Worm (Caenorhabditis elegans) whole organism, L3 larva: ENCODE measurements around the gene str-84.

Source experiments
- R02D3.7 ChIP-seq: fragments of 150-350 bp; optimal IDR thresholded peaks from 2 replicates; lab custom pipeline; 2014; ENCODE audit warnings: missing biosample characterization, missing genetic modification characterization
- aly-2 ChIP-seq: fragments of 150-350 bp; optimal IDR thresholded peaks from 2 replicates; lab custom pipeline; 2014; ENCODE audit warnings: missing biosample characterization, missing genetic modification characterization
- ama-1 ChIP-seq: fragments of 150-350 bp; optimal IDR thresholded peaks from 2 replicates; lab custom pipeline; 2018
- ceh-28 ChIP-seq: fragments of 150-350 bp; optimal IDR thresholded peaks from 2 replicates; lab custom pipeline; 2014; ENCODE audit warnings: missing biosample characterization, missing genetic modification reagents, missing genetic modification characterization
- ceh-9 ChIP-seq: sonication (generic microtip); optimal IDR thresholded peaks from 2 replicates; lab custom pipeline; 2018; ENCODE audit warnings: missing biosample characterization, missing genetic modification characterization
- daf-12 ChIP-seq: fragments of 150-350 bp; optimal IDR thresholded peaks from 2 replicates; lab custom pipeline; 2014; ENCODE audit warnings: missing biosample characterization, missing genetic modification reagents, missing genetic modification characterization
- egl-27 ChIP-seq: sonication (generic microtip); optimal IDR thresholded peaks from 4 replicates; lab custom pipeline; 2017; ENCODE audit warnings: missing biosample characterization, missing genetic modification reagents, missing genetic modification characterization
- elt-1 ChIP-seq: fragments of 150-350 bp; optimal IDR thresholded peaks from 2 replicates; lab custom pipeline; 2014; ENCODE audit warnings: missing biosample characterization, missing genetic modification characterization
- elt-2 ChIP-seq: sonication (generic microtip); optimal IDR thresholded peaks from 2 replicates; lab custom pipeline; 2016; ENCODE audit warnings: missing genetic modification reagents, mild to moderate bottlenecking, missing genetic modification characterization, missing compliant biosample characterization
- elt-3 ChIP-seq, 3 experiments: fragments of 150-350 bp in 1 of 3; sonication (generic microtip) in 2 of 3; optimal IDR thresholded peaks; 2 replicates in 2 of 3; 4 replicates in 1 of 3; lab custom pipeline; 2014 to 2017; ENCODE audit warnings: missing biosample characterization in 3 of 3, missing genetic modification characterization in 3 of 3
- eor-1 ChIP-seq, 2 experiments: fragments of 150-350 bp; optimal IDR thresholded peaks; 2 replicates each; lab custom pipeline; 2014 to 2018; ENCODE audit warnings: missing biosample characterization in 2 of 2, missing genetic modification characterization in 2 of 2
- fkh-10 ChIP-seq: sonication (generic microtip); optimal IDR thresholded peaks from 2 replicates; lab custom pipeline; 2017; ENCODE audit warnings: missing biosample characterization, missing genetic modification reagents, missing genetic modification characterization
- hmg-11 ChIP-seq: sonication (generic microtip); optimal IDR thresholded peaks from 2 replicates; lab custom pipeline; 2016; ENCODE audit warnings: missing genetic modification characterization, missing compliant biosample characterization
- jun-1 ChIP-seq: fragments of 150-350 bp; optimal IDR thresholded peaks from 2 replicates; lab custom pipeline; 2014; ENCODE audit warnings: missing biosample characterization, missing genetic modification reagents, missing genetic modification characterization
- lin-15B ChIP-seq: fragments of 150-350 bp; optimal IDR thresholded peaks from 2 replicates; lab custom pipeline; 2014; ENCODE audit warnings: missing biosample characterization, missing genetic modification characterization
- lin-39 ChIP-seq: fragments of 150-350 bp; optimal IDR thresholded peaks from 2 replicates; lab custom pipeline; 2018; ENCODE audit warnings: missing biosample characterization, missing genetic modification reagents, missing genetic modification characterization
- lsy-12 ChIP-seq: sonication (generic microtip); optimal IDR thresholded peaks from 2 replicates; lab custom pipeline; 2016; ENCODE audit warnings: mild to moderate bottlenecking, missing genetic modification characterization, missing compliant biosample characterization
- mdl-1 ChIP-seq: fragments of 150-350 bp; optimal IDR thresholded peaks from 2 replicates; lab custom pipeline; 2014; ENCODE audit warnings: missing biosample characterization, missing genetic modification characterization
- nfya-1 ChIP-seq: sonication (generic microtip); optimal IDR thresholded peaks from 2 replicates; lab custom pipeline; 2017; ENCODE audit warnings: missing genetic modification characterization, mild to moderate bottlenecking, missing compliant biosample characterization, antibody characterized with exemption, moderate library complexity; ENCODE audit not compliant: insufficient read depth
- nhr-11 ChIP-seq: fragments of 150-350 bp; optimal IDR thresholded peaks from 2 replicates; lab custom pipeline; 2014; ENCODE audit warnings: missing biosample characterization, missing genetic modification characterization
- nhr-23 ChIP-seq: fragments of 150-350 bp; optimal IDR thresholded peaks from 2 replicates; lab custom pipeline; 2014; ENCODE audit warnings: missing biosample characterization, missing genetic modification reagents, missing genetic modification characterization
- nhr-25 ChIP-seq: sonication (generic microtip); optimal IDR thresholded peaks from 2 replicates; lab custom pipeline; 2017; ENCODE audit warnings: missing biosample characterization, missing genetic modification characterization
- nhr-43 ChIP-seq: sonication (generic microtip); optimal IDR thresholded peaks from 2 replicates; lab custom pipeline; 2016; ENCODE audit warnings: mild to moderate bottlenecking, missing genetic modification characterization, missing compliant biosample characterization; ENCODE audit not compliant: poor library complexity, severe bottlenecking
- nhr-67 ChIP-seq: fragments of 150-350 bp; optimal IDR thresholded peaks from 2 replicates; lab custom pipeline; 2014; ENCODE audit warnings: missing biosample characterization, missing genetic modification characterization
- nhr-77 ChIP-seq: fragments of 150-350 bp; optimal IDR thresholded peaks from 2 replicates; lab custom pipeline; 2014; ENCODE audit warnings: missing biosample characterization, missing genetic modification characterization
- pha-4 ChIP-seq: fragments of 150-350 bp; optimal IDR thresholded peaks from 2 replicates; lab custom pipeline; 2014; ENCODE audit warnings: missing biosample characterization, missing genetic modification reagents, missing genetic modification characterization
- pqm-1 ChIP-seq: fragments of 150-350 bp; optimal IDR thresholded peaks from 2 replicates; lab custom pipeline; 2017; ENCODE audit warnings: missing biosample characterization, missing genetic modification characterization, inconsistent platforms
- sea-2 ChIP-seq: fragments of 150-350 bp; sonication (generic microtip); optimal IDR thresholded peaks from 4 replicates; lab custom pipeline; 2014; ENCODE audit warnings: missing biosample characterization, missing genetic modification reagents, missing genetic modification characterization
- skn-1 ChIP-seq: fragments of 150-350 bp; optimal IDR thresholded peaks from 2 replicates; lab custom pipeline; 2014; ENCODE audit warnings: missing biosample characterization, missing genetic modification characterization
- snpc-4 ChIP-seq: fragments of 150-350 bp; optimal IDR thresholded peaks from 2 replicates; lab custom pipeline; 2014; ENCODE audit warnings: missing biosample characterization, missing genetic modification characterization
- tbx-2 ChIP-seq: sonication (generic microtip); optimal IDR thresholded peaks from 2 replicates; lab custom pipeline; 2016; ENCODE audit warnings: mild to moderate bottlenecking, missing genetic modification characterization, missing compliant biosample characterization
- unc-39 ChIP-seq: sonication (generic microtip); optimal IDR thresholded peaks from 4 replicates; lab custom pipeline; 2017; ENCODE audit warnings: missing biosample characterization, missing genetic modification characterization
- unc-62 ChIP-seq: fragments of 150-350 bp; sonication (generic microtip); optimal IDR thresholded peaks from 4 replicates; lab custom pipeline; 2014; ENCODE audit warnings: missing biosample characterization, missing genetic modification reagents, missing genetic modification characterization
- zag-1 ChIP-seq: fragments of 150-350 bp; optimal IDR thresholded peaks from 2 replicates; lab custom pipeline; 2014; ENCODE audit warnings: missing biosample characterization, missing genetic modification characterization
- ztf-11 ChIP-seq: fragments of 150-350 bp; optimal IDR thresholded peaks from 2 replicates; lab custom pipeline; 2014; ENCODE audit warnings: missing biosample characterization, missing genetic modification characterization
- ztf-4 ChIP-seq: fragments of 150-350 bp; optimal IDR thresholded peaks from 2 replicates; lab custom pipeline; 2014; ENCODE audit warnings: missing biosample characterization, missing genetic modification characterization

The str-84 gene

DNA sequence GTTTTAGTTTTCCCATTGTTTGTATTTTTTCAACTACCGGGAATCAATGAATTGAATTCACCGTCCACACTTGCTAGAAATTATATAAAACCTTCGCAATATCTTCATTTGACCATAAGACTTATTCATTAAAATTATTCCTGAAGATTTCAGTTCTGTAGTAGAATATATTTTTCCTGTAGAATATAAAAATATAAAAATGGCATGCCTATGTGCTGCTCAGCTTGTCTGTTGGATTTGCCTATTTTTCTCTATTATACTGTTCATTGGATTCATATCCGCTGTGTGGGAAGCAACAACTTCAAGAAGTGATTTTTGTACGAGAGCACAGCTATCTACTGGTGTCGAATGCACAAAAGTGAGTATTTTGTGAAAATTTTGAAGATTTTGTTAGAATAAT lies 10.9 kb upstream of the str-84 start, which contains the start of gene F59E11.6:
TSS of gene F59E11.6 (plus strand) at position 111 of the 400 bp plus-strand sequence.
- no peak for TF ChIP-seq hmg-11 (tag; lab: Kevin White, UChicago)
- TF ChIP-seq egl-27 (tag; lab: Kevin White, UChicago), result no peak
- no peak for TF ChIP-seq elt-2 (tag; lab: Kevin White, UChicago)
- no peak for TF ChIP-seq nhr-43 (tag; lab: Kevin White, UChicago)
- no peak for TF ChIP-seq aly-2 (tag; lab: Kevin White, UChicago)
- TF ChIP-seq skn-1 (tag; lab: Kevin White, UChicago), result no peak
- no peak for TF ChIP-seq snpc-4 (tag; lab: Kevin White, UChicago)

ce11 chrV:8990194-8990649 lies 9.5 kb upstream of the str-84 start, which contains the start of gene F59E11.7:
F59E11.7 (plus strand) TSS chrV:8990244.
- TF ChIP-seq zag-1 (no peak), ztf-11 (tag; lab: Kevin White, UChicago) (no peak), nhr-25 (tag; lab: Kevin White, UChicago) (peak; percentile 40)
- TF ChIP-seq, all 47 proteins: peak for 1

DNA sequence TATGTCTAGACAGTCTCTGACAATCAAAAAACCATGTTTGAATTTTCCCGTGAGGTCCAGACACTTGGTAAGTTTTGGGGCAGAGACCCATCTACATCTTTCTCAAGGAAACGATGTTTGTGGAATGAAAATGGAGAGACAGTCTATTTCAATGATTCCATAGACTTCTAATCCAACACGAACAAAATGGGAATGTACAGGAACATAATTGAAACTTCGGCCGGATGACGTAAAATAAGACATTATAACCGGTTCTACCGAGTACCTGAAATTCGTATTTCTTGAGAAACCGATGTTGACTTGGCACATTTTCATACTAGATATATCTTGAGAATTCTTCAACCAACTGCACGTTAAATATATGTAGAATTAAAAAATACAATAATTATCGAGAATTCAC lies 7.4 kb upstream of the str-84 start, which contains the start of gene str-87:
TSS of gene str-87 (minus strand) at position 101 of the 400 bp plus-strand sequence.
- TF ChIP-seq nhr-77, result no peak
- TF ChIP-seq ceh-28 (tag; lab: Kevin White, UChicago), result no peak
- no peak for TF ChIP-seq elt-1 (tag; lab: Kevin White, UChicago)
- no peak for TF ChIP-seq jun-1 (tag; lab: Kevin White, UChicago)
- TF ChIP-seq nfya-1, result no peak
- TF ChIP-seq ztf-4 (tag; lab: Kevin White, UChicago), result no peak
- TF ChIP-seq egl-27 (tag; lab: Kevin White, UChicago), result no peak
- TF ChIP-seq unc-62 (GFP tag; lab: Kevin White, UChicago), result no peak
- no peak for TF ChIP-seq nhr-23 (tag; lab: Kevin White, UChicago)
- no peak for TF ChIP-seq ztf-11 (tag; lab: Kevin White, UChicago)
- no peak for TF ChIP-seq ceh-9
- no peak for TF ChIP-seq aly-2 (tag; lab: Kevin White, UChicago)
- no peak for TF ChIP-seq daf-12 (tag; lab: Kevin White, UChicago)
- TF ChIP-seq nhr-43 (tag; lab: Kevin White, UChicago), result no peak
- TF ChIP-seq R02D3.7, result no peak
- TF ChIP-seq unc-39, result no peak
- TF ChIP-seq eor-1 (tag; optimal IDR thresholded peaks at IDR 0.05; lab: Kevin White, UChicago), result no peak

DNA sequence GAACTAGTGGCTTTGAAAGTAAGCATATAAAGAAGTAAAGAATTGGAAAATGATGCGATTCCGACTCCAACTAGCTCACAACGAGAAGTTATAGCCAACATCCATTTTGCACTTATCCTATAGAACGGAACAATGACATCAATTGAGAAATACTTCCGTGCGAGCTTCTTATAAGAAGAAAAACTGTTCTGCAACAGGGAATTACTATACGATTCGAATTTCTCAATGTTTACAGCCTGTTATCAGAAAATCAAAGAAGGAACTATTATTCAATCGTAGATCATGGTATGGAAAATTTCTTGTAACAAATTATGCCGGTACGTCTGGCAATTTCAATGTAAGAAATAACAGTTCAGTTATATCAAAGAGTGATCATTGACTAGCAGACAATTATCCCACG lies 5.0 kb upstream of the str-84 start, which contains the start of gene str-85:
TSS of gene str-85 (minus strand) at position 101 of the 400 bp plus-strand sequence.
- no peak for TF ChIP-seq lin-39
- no peak for TF ChIP-seq nhr-67 (tag; lab: Kevin White, UChicago)
- no peak for TF ChIP-seq lsy-12 (tag; lab: Kevin White, UChicago)
- no peak for TF ChIP-seq ceh-28 (tag; lab: Kevin White, UChicago)
- no peak for TF ChIP-seq nhr-43 (tag; lab: Kevin White, UChicago)
- no peak for TF ChIP-seq unc-62 (GFP tag; lab: Kevin White, UChicago)
- TF ChIP-seq ztf-11 (tag; lab: Kevin White, UChicago), result no peak
- TF ChIP-seq nhr-11, result no peak
- no peak for TF ChIP-seq unc-39
- TF ChIP-seq snpc-4 (tag; lab: Kevin White, UChicago), result no peak
- no peak for TF ChIP-seq ztf-4 (tag; lab: Kevin White, UChicago)
- no peak for TF ChIP-seq pqm-1
- no peak for TF ChIP-seq mdl-1 (tag; lab: Kevin White, UChicago)
- no peak for TF ChIP-seq fkh-10
- TF ChIP-seq aly-2 (tag; lab: Kevin White, UChicago), result no peak
- TF ChIP-seq elt-3 (tag; optimal IDR thresholded peaks at IDR 0.05; lab: Kevin White, UChicago), result no peak
- no peak for TF ChIP-seq ama-1 (lab: Kevin White, UChicago)
- TF ChIP-seq, all 47 proteins: peak for 0

- TF ChIP-seq eor-1 (tag; optimal IDR thresholded peaks at IDR 0.05; lab: Kevin White, UChicago) (no peak), lin-15B (tag; lab: Kevin White, UChicago) (no peak), ceh-9 (no peak), nhr-67 (tag; lab: Kevin White, UChicago) (no peak), nhr-23 (tag; lab: Kevin White, UChicago) (no peak), sea-2 (no peak), elt-1 (tag; lab: Kevin White, UChicago) (no peak), ceh-28 (tag; lab: Kevin White, UChicago) (no peak), pha-4 (tag; lab: Kevin White, UChicago) (no peak), pqm-1 (no peak), aly-2 (tag; lab: Kevin White, UChicago) (no peak), nhr-11 (no peak), lin-39 (no peak), elt-3 (tag; optimal IDR thresholded peaks at IDR 0.05; lab: Kevin White, UChicago) (no peak), R02D3.7 (no peak), tbx-2 (tag; lab: Kevin White, UChicago) (no peak), ztf-4 (tag; lab: Kevin White, UChicago) (no peak), ztf-11 (tag; lab: Kevin White, UChicago) (no peak)
Measured at ce11 chrV:8984783-8985182, 4.0 kb upstream of the str-84 start.
